Worm (Caenorhabditis elegans) whole organism, early embryonic: ENCODE results near the gene ZK896.5.

ENCODE experiments used
- ama-1 ChIP-seq: fragments of 150-350 bp; optimal IDR thresholded peaks from 2 replicates; lab custom pipeline; 2014
- ceh-36 ChIP-seq: sonication (generic microtip); optimal IDR thresholded peaks from 2 replicates; lab custom pipeline; 2016; ENCODE audit warnings: missing genetic modification characterization, inconsistent platforms, missing compliant biosample characterization

ce11 chrIV:12831609-12832500, 47.6 kb downstream of the ZK896.5 start:
- TF ChIP-seq ceh-36 (tag; lab: Kevin White, UChicago), result no peak
- no peak for TF ChIP-seq ama-1 (lab: Kevin White, UChicago)
